Worm (Caenorhabditis elegans) whole organism, L2 larva: ENCODE results near the gene F16B3.2.

ENCODE experiments used
- C34F6.9 ChIP-seq: fragments of 150-350 bp; optimal IDR thresholded peaks from 2 replicates; lab custom pipeline; 2014; ENCODE audit warnings: missing biosample characterization, missing genetic modification characterization
- F13H6.1 ChIP-seq: sonication (generic microtip); optimal IDR thresholded peaks from 2 replicates; lab custom pipeline; 2016; ENCODE audit warnings: missing genetic modification characterization, missing compliant biosample characterization
- R02D3.7 ChIP-seq: fragments of 150-350 bp; optimal IDR thresholded peaks from 2 replicates; lab custom pipeline; 2014; ENCODE audit warnings: missing biosample characterization, missing genetic modification characterization
- ZK546.5 ChIP-seq: sonication (generic microtip); optimal IDR thresholded peaks from 2 replicates; lab custom pipeline; 2017; ENCODE audit warnings: missing biosample characterization, missing genetic modification characterization
- alr-1 ChIP-seq: fragments of 150-350 bp; optimal IDR thresholded peaks from 2 replicates; lab custom pipeline; 2014; ENCODE audit warnings: missing biosample characterization, missing genetic modification characterization
- aly-2 ChIP-seq: fragments of 150-350 bp; optimal IDR thresholded peaks from 2 replicates; lab custom pipeline; 2014; ENCODE audit warnings: missing biosample characterization, missing genetic modification characterization
- ama-1 ChIP-seq: fragments of 150-350 bp; optimal IDR thresholded peaks from 2 replicates; lab custom pipeline; 2018; ENCODE audit warnings: inconsistent platforms
- blmp-1 ChIP-seq: sonication (generic microtip); optimal IDR thresholded peaks from 2 replicates; lab custom pipeline; 2017; ENCODE audit warnings: missing genetic modification characterization, mild to moderate bottlenecking, missing compliant biosample characterization, antibody characterized with exemption, moderate library complexity; ENCODE audit not compliant: insufficient read depth
- ceh-82 ChIP-seq: fragments of 150-350 bp; optimal IDR thresholded peaks from 2 replicates; lab custom pipeline; 2014; ENCODE audit warnings: missing biosample characterization, missing genetic modification characterization
- crh-2 ChIP-seq: sonication (generic microtip); optimal IDR thresholded peaks from 2 replicates; lab custom pipeline; 2017; ENCODE audit warnings: missing biosample characterization, missing genetic modification characterization
- dmd-4 ChIP-seq: sonication (generic microtip); optimal IDR thresholded peaks from 2 replicates; lab custom pipeline; 2017; ENCODE audit warnings: missing biosample characterization, missing genetic modification characterization
- egl-27 ChIP-seq: sonication (generic microtip); optimal IDR thresholded peaks from 3 replicates; lab custom pipeline; 2017; ENCODE audit warnings: missing biosample characterization, missing genetic modification reagents, missing genetic modification characterization
- elt-3 ChIP-seq: sonication (generic microtip); optimal IDR thresholded peaks from 2 replicates; lab custom pipeline; 2017; ENCODE audit warnings: missing biosample characterization, missing genetic modification characterization
- fos-1 ChIP-seq: fragments of 150-350 bp; optimal IDR thresholded peaks from 2 replicates; lab custom pipeline; 2014; ENCODE audit warnings: missing biosample characterization, missing genetic modification characterization
- gmeb-1 ChIP-seq: fragments of 150-350 bp; optimal IDR thresholded peaks from 2 replicates; lab custom pipeline; 2014; ENCODE audit warnings: missing biosample characterization, missing genetic modification characterization
- lin-11 ChIP-seq: fragments of 150-350 bp; sonication (generic microtip); optimal IDR thresholded peaks from 2 replicates; lab custom pipeline; 2014; ENCODE audit warnings: missing biosample characterization, missing genetic modification characterization, inconsistent platforms, mixed read lengths
- lin-13 ChIP-seq: fragments of 150-350 bp; optimal IDR thresholded peaks from 2 replicates; lab custom pipeline; 2014; ENCODE audit warnings: missing biosample characterization, missing genetic modification reagents, missing genetic modification characterization
- lin-39 ChIP-seq: fragments of 150-350 bp; optimal IDR thresholded peaks from 2 replicates; lab custom pipeline; 2014; ENCODE audit warnings: missing biosample characterization, missing genetic modification reagents, missing genetic modification characterization
- mbf-1 ChIP-seq: sonication (generic microtip); optimal IDR thresholded peaks from 2 replicates; lab custom pipeline; 2017; ENCODE audit warnings: missing biosample characterization, missing genetic modification characterization
- mdl-1 ChIP-seq, 2 experiments: fragments of 150-350 bp in 1 of 2; sonication (generic microtip) in 1 of 2; optimal IDR thresholded peaks; 2 replicates each; lab custom pipeline; 2017; ENCODE audit warnings: missing biosample characterization in 2 of 2, missing genetic modification characterization in 2 of 2
- nhr-10 ChIP-seq: sonication (generic microtip); optimal IDR thresholded peaks from 2 replicates; lab custom pipeline; 2017; ENCODE audit warnings: missing biosample characterization, missing genetic modification characterization
- nhr-12 ChIP-seq: fragments of 150-350 bp; optimal IDR thresholded peaks from 2 replicates; lab custom pipeline; 2014; ENCODE audit warnings: missing biosample characterization, missing genetic modification characterization
- nhr-129 ChIP-seq: fragments of 150-350 bp; optimal IDR thresholded peaks from 2 replicates; lab custom pipeline; 2014; ENCODE audit warnings: missing biosample characterization, missing genetic modification characterization
- nhr-21 ChIP-seq: fragments of 150-350 bp; optimal IDR thresholded peaks from 2 replicates; lab custom pipeline; 2014; ENCODE audit warnings: missing biosample characterization, missing genetic modification characterization
- nhr-23 ChIP-seq: fragments of 150-350 bp; optimal IDR thresholded peaks from 2 replicates; lab custom pipeline; 2014; ENCODE audit warnings: missing biosample characterization, missing genetic modification reagents, missing genetic modification characterization
- nhr-237 ChIP-seq: fragments of 150-350 bp; optimal IDR thresholded peaks from 2 replicates; lab custom pipeline; 2014; ENCODE audit warnings: missing biosample characterization, missing genetic modification characterization
- nhr-25 ChIP-seq: fragments of 150-350 bp; sonication (generic microtip); optimal IDR thresholded peaks from 3 replicates; lab custom pipeline; 2014; ENCODE audit warnings: missing biosample characterization, missing genetic modification characterization
- skn-1 ChIP-seq: sonication (generic microtip); optimal IDR thresholded peaks from 2 replicates; lab custom pipeline; 2017; ENCODE audit warnings: missing biosample characterization, missing genetic modification characterization
- sma-3 ChIP-seq: sonication (generic microtip); optimal IDR thresholded peaks from 2 replicates; lab custom pipeline; 2016; ENCODE audit warnings: missing genetic modification reagents, missing genetic modification characterization, missing compliant biosample characterization
- sma-9 ChIP-seq, 2 experiments: fragments of 150-350 bp in 1 of 2; sonication (generic microtip) in 1 of 2; optimal IDR thresholded peaks; 2 replicates each; lab custom pipeline; 2014 to 2016; ENCODE audit warnings: missing genetic modification characterization in 2 of 2, mild to moderate bottlenecking in 1 of 2, missing biosample characterization in 1 of 2, missing compliant biosample characterization in 1 of 2, missing genetic modification reagents in 1 of 2, moderate library complexity in 1 of 2
- snpc-4 ChIP-seq: fragments of 150-350 bp; optimal IDR thresholded peaks from 2 replicates; lab custom pipeline; 2014; ENCODE audit warnings: missing biosample characterization, missing genetic modification characterization
- unc-39 ChIP-seq: fragments of 150-350 bp; optimal IDR thresholded peaks from 2 replicates; lab custom pipeline; 2014; ENCODE audit warnings: missing biosample characterization, missing genetic modification characterization
- unc-55 ChIP-seq: fragments of 150-350 bp; sonication (generic microtip); optimal IDR thresholded peaks from 3 replicates; lab custom pipeline; 2014; ENCODE audit warnings: missing biosample characterization, missing genetic modification reagents, missing genetic modification characterization
- zag-1 ChIP-seq: fragments of 150-350 bp; optimal IDR thresholded peaks from 2 replicates; lab custom pipeline; 2014; ENCODE audit warnings: missing biosample characterization, missing genetic modification characterization
- ztf-1 ChIP-seq: fragments of 200-800 bp; sonication (Bioruptor generic); conservative IDR thresholded peaks from 2 replicates; pipeline ENCODE4 v1.3.6; 2022; ENCODE audit warnings: missing genetic modification characterization, missing compliant biosample characterization
- ztf-4 ChIP-seq: fragments of 150-350 bp; optimal IDR thresholded peaks from 2 replicates; lab custom pipeline; 2014; ENCODE audit warnings: missing biosample characterization, missing genetic modification characterization

Gene F16B3.2

ce11 chrV:1278529-1278928 is 36.4 kb upstream of the F16B3.2 start:
- TF ChIP-seq mbf-1 (tag; lab: Kevin White, UChicago): no peak
- no peak for TF ChIP-seq sma-3 (GFP tag; lab: Kevin White, UChicago)
- TF ChIP-seq lin-11 (tag; lab: Kevin White, UChicago): no peak
- no peak for TF ChIP-seq lin-39 (tag; lab: Kevin White, UChicago)
- TF ChIP-seq fos-1: no peak
- no peak for TF ChIP-seq dmd-4 (tag; lab: Kevin White, UChicago)
- TF ChIP-seq nhr-23 (tag; lab: Kevin White, UChicago): no peak
- no peak for TF ChIP-seq egl-27 (tag; lab: Kevin White, UChicago)
- no peak for TF ChIP-seq nhr-12 (tag; lab: Kevin White, UChicago)
- TF ChIP-seq aly-2: no peak
- no peak for TF ChIP-seq blmp-1
- TF ChIP-seq nhr-10 (tag; lab: Kevin White, UChicago): no peak
- TF ChIP-seq ztf-4 (tag; lab: Kevin White, UChicago): no peak
- TF ChIP-seq ceh-82 (tag; lab: Kevin White, UChicago): no peak
- no peak for TF ChIP-seq unc-39

DNA sequence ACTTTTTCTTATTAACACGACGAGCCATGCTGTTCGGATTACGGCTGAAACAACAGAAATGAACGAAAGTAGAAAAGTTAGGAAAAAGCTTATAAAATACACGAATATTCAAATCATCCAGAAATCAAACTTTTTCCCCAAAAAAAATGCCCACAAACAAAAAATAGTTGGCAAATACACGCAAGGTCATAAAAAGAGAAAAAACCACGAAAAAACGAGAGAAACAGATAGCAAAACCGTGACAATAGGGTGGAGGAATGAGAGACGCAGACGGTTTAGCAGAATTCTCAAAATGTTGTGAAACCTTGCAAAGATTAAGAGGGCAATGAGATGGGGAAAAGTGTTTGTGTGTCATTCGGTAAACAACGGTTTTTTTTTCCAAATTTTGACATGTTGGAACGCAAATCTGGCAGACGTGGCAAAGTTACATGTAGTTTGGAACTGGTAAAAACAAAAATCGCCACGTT is 29.2 kb upstream of the F16B3.2 start, which contains the start of gene tank-1:
tank-1 (minus strand) TSS at position 51 of the 467 bp plus-strand sequence.
- TF ChIP-seq sma-3 (GFP tag; lab: Kevin White, UChicago) (no peak), snpc-4 (tag; lab: Kevin White, UChicago) (no peak), C34F6.9 (tag; lab: Kevin White, UChicago) (peak; percentile 64), nhr-12 (tag; lab: Kevin White, UChicago) (no peak), ztf-1 (GFP tag; lab: Robert Waterston, UW) (no peak), crh-2 (tag; lab: Kevin White, UChicago) (peak; percentile 43), ceh-82 (tag; lab: Kevin White, UChicago) (no peak), mbf-1 (tag; lab: Kevin White, UChicago) (no peak), dmd-4 (tag; lab: Kevin White, UChicago) (no peak), sma-9 (GFP tag; optimal IDR thresholded peaks at IDR 0.05; lab: Kevin White, UChicago) (peak; percentile 49), sma-9 (tag; optimal IDR thresholded peaks at IDR 0.05; lab: Kevin White, UChicago) (no peak), ama-1 (lab: Kevin White, UChicago) (peak; percentile 6), F13H6.1 (tag; lab: Kevin White, UChicago) (peak; percentile 31), fos-1 (peak; percentile 50), nhr-25 (tag; lab: Kevin White, UChicago) (peak; percentile 46), mdl-1 (tag; optimal IDR thresholded peaks at IDR 0.05; lab: Kevin White, UChicago) (no peak), nhr-23 (tag; lab: Kevin White, UChicago) (no peak), elt-3 (tag; lab: Kevin White, UChicago) (no peak), nhr-10 (tag; lab: Kevin White, UChicago) (no peak), ztf-4 (tag; lab: Kevin White, UChicago) (no peak), lin-11 (tag; lab: Kevin White, UChicago) (no peak), unc-39 (no peak), unc-55 (GFP tag; lab: Kevin White, UChicago) (peak; percentile 26), gmeb-1 (peak; percentile 42), nhr-21 (tag; lab: Kevin White, UChicago) (no peak), zag-1 (tag; lab: Kevin White, UChicago) (no peak), egl-27 (tag; lab: Kevin White, UChicago) (no peak), skn-1 (tag; lab: Kevin White, UChicago) (no peak), nhr-129 (tag; lab: Kevin White, UChicago) (peak; percentile 63)

DNA sequence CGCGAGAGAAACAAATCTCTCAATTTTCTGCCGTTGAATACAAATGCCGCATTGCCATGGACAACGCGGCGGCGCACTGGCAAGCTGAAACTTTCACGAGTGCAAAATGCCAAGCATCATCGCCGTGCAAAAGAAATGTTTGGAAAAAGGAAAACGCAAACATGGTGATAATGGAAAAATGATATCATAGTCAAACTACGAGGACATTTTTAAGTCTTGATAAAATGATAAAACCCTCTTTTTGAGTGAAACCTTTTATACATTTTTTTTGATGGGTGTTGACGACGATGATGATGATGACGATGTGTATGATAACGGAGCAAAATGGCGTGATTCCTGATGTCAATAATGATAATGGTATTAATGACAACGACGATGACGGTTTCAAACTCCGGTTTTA is 27.6 kb upstream of the F16B3.2 start:
- peak; percentile 4 for TF ChIP-seq fos-1
- no peak for TF ChIP-seq gmeb-1
- peak; percentile 38 for TF ChIP-seq sma-9 (GFP tag; optimal IDR thresholded peaks at IDR 0.05; lab: Kevin White, UChicago)
- no peak for TF ChIP-seq sma-9 (tag; optimal IDR thresholded peaks at IDR 0.05; lab: Kevin White, UChicago)

- no peak for TF ChIP-seq alr-1 (tag; lab: Kevin White, UChicago)
- TF ChIP-seq egl-27 (tag; lab: Kevin White, UChicago): no peak
- no peak for TF ChIP-seq nhr-12 (tag; lab: Kevin White, UChicago)
- no peak for TF ChIP-seq lin-13 (GFP tag; lab: Kevin White, UChicago)
- TF ChIP-seq unc-55 (GFP tag; lab: Kevin White, UChicago): no peak
- TF ChIP-seq ztf-1 (GFP tag; lab: Robert Waterston, UW): no peak
- TF ChIP-seq nhr-237 (tag; lab: Kevin White, UChicago): no peak
- no peak for TF ChIP-seq R02D3.7 (tag; lab: Kevin White, UChicago)
- TF ChIP-seq nhr-129 (tag; lab: Kevin White, UChicago): no peak
- no peak for TF ChIP-seq ZK546.5
Measured at ce11 chrV:1299232-1299631, 15.7 kb upstream of the F16B3.2 start, which contains the start of gene egl-2. egl-2 (minus strand) TSS chrV:1299332.
